Fruit fly (Drosophila melanogaster) whole organism, adult: ENCODE results near the gene CG16989.

Experiments
- CG14711 ChIP-seq: fragments of 200-800 bp; sonication (Bioruptor generic); optimal IDR thresholded peaks from 2 replicates; lab custom pipeline; 2018; ENCODE audit warnings: missing biosample characterization, mild to moderate bottlenecking, missing genetic modification characterization, moderate library complexity
- CG1620 ChIP-seq: fragments of 200-800 bp; sonication (Bioruptor generic); optimal IDR thresholded peaks from 2 replicates; lab custom pipeline; 2016; ENCODE audit warnings: missing biosample characterization, missing genetic modification characterization
- CG5204 ChIP-seq: fragments of 200-800 bp; sonication (Bioruptor generic); optimal IDR thresholded peaks from 2 replicates; lab custom pipeline; 2016; ENCODE audit warnings: missing biosample characterization, missing genetic modification characterization
- CG7045 ChIP-seq: fragments of 200-800 bp; sonication (Bioruptor generic); optimal IDR thresholded peaks from 2 replicates; lab custom pipeline; 2017; ENCODE audit warnings: missing biosample characterization, mild to moderate bottlenecking, missing genetic modification characterization
- CG7101 ChIP-seq: fragments of 200-800 bp; sonication (Bioruptor generic); optimal IDR thresholded peaks from 2 replicates; lab custom pipeline; 2018; ENCODE audit warnings: missing biosample characterization, mild to moderate bottlenecking, missing genetic modification characterization, moderate library complexity
- Clk ChIP-seq: fragments of 200-800 bp; sonication (Bioruptor generic); optimal IDR thresholded peaks from 2 replicates; lab custom pipeline; 2017; ENCODE audit warnings: missing biosample characterization, missing genetic modification characterization
- cic ChIP-seq: fragments of 200-800 bp; sonication (Bioruptor generic); optimal IDR thresholded peaks from 2 replicates; lab custom pipeline; 2017; ENCODE audit warnings: missing biosample characterization, mild to moderate bottlenecking, missing genetic modification characterization, moderate library complexity
- cnc ChIP-seq, 2 experiments: fragments of >200 bp; optimal IDR thresholded peaks; 2 replicates each; lab custom pipeline; 2017
- kay ChIP-seq: fragments of 200-800 bp; sonication (Bioruptor generic); peaks from one replicate; lab custom pipeline; 2016; ENCODE audit warnings: missing biosample characterization, missing genetic modification characterization, borderline replicate concordance
- ovo ChIP-seq: fragments of 200-800 bp; sonication (Bioruptor generic); optimal IDR thresholded peaks from 2 replicates; lab custom pipeline; 2016; ENCODE audit warnings: missing biosample characterization, missing genetic modification characterization
- pad ChIP-seq: fragments of 200-800 bp; sonication (Bioruptor generic); optimal IDR thresholded peaks from 3 replicates; lab custom pipeline; 2017; ENCODE audit warnings: missing biosample characterization, missing genetic modification characterization, mild to moderate bottlenecking, moderate library complexity, missing genetic modification reagents
- tj ChIP-seq: fragments of 200-800 bp; sonication (Bioruptor generic); optimal IDR thresholded peaks from 3 replicates; lab custom pipeline; 2017; ENCODE audit warnings: missing biosample characterization, mild to moderate bottlenecking, missing genetic modification characterization, moderate library complexity

DNA sequence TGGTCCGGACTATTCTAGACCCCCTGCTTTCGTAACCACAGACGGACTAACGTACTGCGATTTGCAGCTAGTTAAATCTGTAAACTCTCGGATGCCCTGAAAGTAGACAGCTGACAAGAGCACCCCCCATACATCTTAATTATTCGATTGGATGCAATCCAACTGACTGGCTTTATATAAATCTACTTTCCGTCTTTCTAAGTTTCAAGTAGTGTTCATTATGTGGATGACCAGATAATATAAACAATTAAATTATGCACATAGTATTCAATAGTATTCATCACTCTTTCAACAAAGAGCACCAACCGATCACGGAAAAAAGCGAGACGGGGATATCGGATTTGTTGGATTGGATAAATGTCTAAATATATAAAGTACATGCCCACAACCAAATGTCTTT lies 30.9 kb upstream of the CG16989 start:
- no peak for TF ChIP-seq CG7045 (GFP tag; lab: Kevin White, UChicago)
- no peak for TF ChIP-seq CG7101 (tag; lab: Kevin White, UChicago)
- TF ChIP-seq CG1620 (GFP tag; lab: Kevin White, UChicago), result no peak
- no peak for TF ChIP-seq cnc (optimal IDR thresholded peaks at IDR 0.05; lab: Kevin White, UChicago)
- TF ChIP-seq pad (GFP tag; lab: Kevin White, UChicago), result no peak
- TF ChIP-seq CG5204 (GFP tag; lab: Kevin White, UChicago), result no peak
- no peak for TF ChIP-seq ovo (GFP tag; lab: Kevin White, UChicago)
- TF ChIP-seq cic (GFP tag; lab: Kevin White, UChicago), result no peak
- no peak for TF ChIP-seq CG14711 (tag; lab: Kevin White, UChicago)
- no peak for TF ChIP-seq Clk (GFP tag; lab: Kevin White, UChicago)
- TF ChIP-seq kay (GFP tag; lab: Kevin White, UChicago), result no peak
- no peak for TF ChIP-seq tj (GFP tag; lab: Kevin White, UChicago)
